Worm (Caenorhabditis elegans) whole organism, young adult: Measurements from ENCODE around the gene mut-15.

Source experiments
- B0261.1 ChIP-seq: sonication (generic microtip); optimal IDR thresholded peaks from 2 replicates; lab custom pipeline; 2016; ENCODE audit warnings: mild to moderate bottlenecking, missing genetic modification characterization, moderate library complexity, missing compliant biosample characterization
- D2030.7 ChIP-seq: fragments of 200-800 bp; sonication (Bioruptor generic); IDR thresholded peaks from 2 replicates; pipeline ENCODE4 v1.3.6; 2022; ENCODE audit warnings: missing genetic modification reagents, missing genetic modification characterization, missing compliant biosample characterization
- F49E8.2 ChIP-seq: sonication (generic microtip); optimal IDR thresholded peaks from 3 replicates; lab custom pipeline; 2017; ENCODE audit warnings: missing genetic modification characterization, mild to moderate bottlenecking, missing compliant biosample characterization, antibody characterized with exemption, moderate library complexity; ENCODE audit not compliant: insufficient read depth
- T26A5.8 ChIP-seq: sonication (generic microtip); optimal IDR thresholded peaks from 2 replicates; lab custom pipeline; 2016; ENCODE audit warnings: missing genetic modification characterization, missing compliant biosample characterization
- Y53G8AR.9 ChIP-seq: fragments of 200-800 bp; sonication (Bioruptor generic); conservative IDR thresholded peaks from 2 replicates; pipeline ENCODE4 v1.3.6; 2022; ENCODE audit warnings: missing genetic modification reagents, missing genetic modification characterization, missing compliant biosample characterization
- Y95B8A.8 ChIP-seq: fragments of 200-800 bp; sonication (Bioruptor generic); IDR thresholded peaks from 2 replicates; pipeline ENCODE4 v1.3.6; 2022; ENCODE audit warnings: missing genetic modification reagents, missing genetic modification characterization, missing compliant biosample characterization
- akir-1 ChIP-seq: fragments of 200-800 bp; sonication (Bioruptor generic); optimal IDR thresholded peaks from 2 replicates; lab custom pipeline; 2018; ENCODE audit warnings: mild to moderate bottlenecking, missing genetic modification characterization, moderate library complexity, missing compliant biosample characterization
- aptf-2 ChIP-seq: fragments of 200-800 bp; sonication (Bioruptor generic); conservative IDR thresholded peaks from 2 replicates; pipeline ENCODE4 v1.3.6; 2022; ENCODE audit warnings: missing genetic modification reagents, missing genetic modification characterization, missing compliant biosample characterization
- aptf-3 ChIP-seq: fragments of 200-800 bp; sonication (Bioruptor generic); IDR thresholded peaks from 2 replicates; pipeline ENCODE4 v1.3.6; 2022; ENCODE audit warnings: missing genetic modification characterization, missing compliant biosample characterization
- attf-3 ChIP-seq: fragments of 200-800 bp; sonication (Bioruptor generic); conservative IDR thresholded peaks from 2 replicates; pipeline ENCODE4 v1.3.6; 2022; ENCODE audit warnings: missing genetic modification reagents, missing genetic modification characterization, missing compliant biosample characterization
- bed-1 ChIP-seq: fragments of 200-800 bp; sonication (Bioruptor generic); IDR thresholded peaks from 2 replicates; pipeline ENCODE4 v1.3.6; 2022; ENCODE audit warnings: missing genetic modification reagents, missing genetic modification characterization, missing compliant biosample characterization
- ceh-100 ChIP-seq: fragments of 200-800 bp; sonication (Bioruptor generic); IDR thresholded peaks from 2 replicates; pipeline ENCODE4 v1.3.6; 2022; ENCODE audit warnings: missing genetic modification reagents, missing genetic modification characterization, missing compliant biosample characterization
- ceh-79 ChIP-seq: sonication (generic microtip); optimal IDR thresholded peaks from 2 replicates; lab custom pipeline; 2017; ENCODE audit warnings: mild to moderate bottlenecking, missing genetic modification characterization, missing compliant biosample characterization
- chd-7 ChIP-seq: sonication (generic microtip); optimal IDR thresholded peaks from 2 replicates; lab custom pipeline; 2016; ENCODE audit warnings: mild to moderate bottlenecking, missing genetic modification characterization, moderate library complexity, missing compliant biosample characterization
- dpl-1 ChIP-seq: fragments of 150-350 bp; optimal IDR thresholded peaks from 2 replicates; lab custom pipeline; 2014; ENCODE audit warnings: missing biosample characterization, missing genetic modification reagents, missing genetic modification characterization
- efl-1 ChIP-seq: fragments of 150-350 bp; optimal IDR thresholded peaks from 2 replicates; lab custom pipeline; 2014; ENCODE audit warnings: missing biosample characterization, missing genetic modification reagents, missing genetic modification characterization
- egrh-3 ChIP-seq: fragments of 200-800 bp; sonication (Bioruptor generic); IDR thresholded peaks from 2 replicates; pipeline ENCODE4 v1.3.6; 2022; ENCODE audit warnings: missing genetic modification reagents, missing genetic modification characterization, missing compliant biosample characterization
- ekl-4 ChIP-seq: fragments of 200-800 bp; sonication (Bioruptor generic); IDR thresholded peaks from 2 replicates; pipeline ENCODE4 v1.3.6; 2022; ENCODE audit warnings: missing genetic modification reagents, missing genetic modification characterization, missing compliant biosample characterization
- ets-4 ChIP-seq: fragments of 200-800 bp; sonication (Bioruptor generic); optimal IDR thresholded peaks from 2 replicates; lab custom pipeline; 2018; ENCODE audit warnings: mild to moderate bottlenecking, missing genetic modification characterization, missing compliant biosample characterization
- gei-17 ChIP-seq: fragments of 200-800 bp; sonication (Bioruptor generic); optimal IDR thresholded peaks from 2 replicates; lab custom pipeline; 2018; ENCODE audit warnings: mild to moderate bottlenecking, missing genetic modification characterization, missing compliant biosample characterization
- hlh-12 ChIP-seq: sonication (generic microtip); optimal IDR thresholded peaks from 2 replicates; lab custom pipeline; 2016; ENCODE audit warnings: missing genetic modification characterization, missing compliant biosample characterization
- hlh-26 ChIP-seq: fragments of 200-800 bp; sonication (Bioruptor generic); conservative IDR thresholded peaks from 2 replicates; pipeline ENCODE4 v1.3.6; 2022; ENCODE audit warnings: missing genetic modification reagents, missing genetic modification characterization, missing compliant biosample characterization
- hmg-1.2 ChIP-seq: fragments of 200-800 bp; sonication (Bioruptor generic); IDR thresholded peaks from 2 replicates; pipeline ENCODE4 v1.3.6; 2022; ENCODE audit warnings: missing genetic modification reagents, missing genetic modification characterization, missing compliant biosample characterization
- hrde-1 ChIP-seq: sonication (generic microtip); optimal IDR thresholded peaks from 2 replicates; lab custom pipeline; 2016; ENCODE audit warnings: missing genetic modification characterization, mild to moderate bottlenecking, missing compliant biosample characterization, moderate library complexity, missing genotype, missing genetic modification reagents, borderline replicate concordance
- hsf-1 ChIP-seq: fragments of 200-800 bp; sonication (Bioruptor generic); IDR thresholded peaks from 2 replicates; pipeline ENCODE4 v1.3.6; 2022; ENCODE audit warnings: missing genetic modification reagents, missing genetic modification characterization, missing compliant biosample characterization
- lag-1 ChIP-seq: fragments of 200-800 bp; sonication (Bioruptor generic); IDR thresholded peaks from 2 replicates; pipeline ENCODE4 v1.3.6; 2022; ENCODE audit warnings: missing genetic modification reagents, missing genetic modification characterization, missing compliant biosample characterization
- lin-54 ChIP-seq: fragments of 200-800 bp; sonication (Bioruptor generic); optimal IDR thresholded peaks from 2 replicates; lab custom pipeline; 2018; ENCODE audit warnings: mild to moderate bottlenecking, missing genetic modification characterization, missing compliant biosample characterization
- lsl-1 ChIP-seq: fragments of 200-800 bp; sonication (Bioruptor generic); optimal IDR thresholded peaks from 2 replicates; lab custom pipeline; 2018; ENCODE audit warnings: mild to moderate bottlenecking, missing genetic modification characterization, moderate library complexity, missing compliant biosample characterization
- madf-3 ChIP-seq: fragments of 200-800 bp; sonication (Bioruptor generic); IDR thresholded peaks from 2 replicates; pipeline ENCODE4 v1.3.6; 2022; ENCODE audit warnings: missing genetic modification reagents, missing genetic modification characterization, missing compliant biosample characterization
- madf-6 ChIP-seq: fragments of 200-800 bp; sonication (Bioruptor generic); IDR thresholded peaks from 2 replicates; pipeline ENCODE4 v1.3.6; 2022; ENCODE audit warnings: missing genetic modification reagents, missing genetic modification characterization, missing compliant biosample characterization
- mcd-1 ChIP-seq: fragments of 200-800 bp; sonication (Bioruptor generic); IDR thresholded peaks from 2 replicates; pipeline ENCODE4 v1.3.6; 2022; ENCODE audit warnings: missing genetic modification reagents, missing genetic modification characterization, missing compliant biosample characterization
- mel-28 ChIP-seq: sonication (generic microtip); optimal IDR thresholded peaks from 2 replicates; lab custom pipeline; 2016; ENCODE audit warnings: borderline replicate concordance, mild to moderate bottlenecking, missing genetic modification characterization, missing compliant biosample characterization
- mes-4 ChIP-seq: sonication (generic microtip); optimal IDR thresholded peaks from 2 replicates; lab custom pipeline; 2016; ENCODE audit warnings: missing genotype, missing genetic modification characterization, missing compliant biosample characterization
- mxl-1 ChIP-seq: sonication (generic microtip); optimal IDR thresholded peaks from 2 replicates; lab custom pipeline; 2016; ENCODE audit warnings: missing genetic modification characterization, missing compliant biosample characterization
- nfya-1 ChIP-seq: sonication (generic microtip); optimal IDR thresholded peaks from 2 replicates; lab custom pipeline; 2017; ENCODE audit warnings: antibody characterized with exemption, missing compliant biosample characterization, missing genetic modification characterization, borderline replicate concordance; ENCODE audit not compliant: insufficient read depth
- nfyb-1 ChIP-seq: fragments of 200-800 bp; sonication (Bioruptor generic); IDR thresholded peaks from 2 replicates; pipeline ENCODE4 v1.3.6; 2022; ENCODE audit warnings: missing genetic modification reagents, missing genetic modification characterization, missing compliant biosample characterization
- nhr-179 ChIP-seq: sonication (generic microtip); optimal IDR thresholded peaks from 2 replicates; lab custom pipeline; 2016; ENCODE audit warnings: mild to moderate bottlenecking, missing genetic modification characterization, missing compliant biosample characterization
- nhr-80 ChIP-seq: sonication (generic microtip); optimal IDR thresholded peaks from 2 replicates; lab custom pipeline; 2016; ENCODE audit warnings: missing genetic modification characterization, missing compliant biosample characterization
- pbrm-1 ChIP-seq: fragments of 200-800 bp; sonication (Bioruptor generic); IDR thresholded peaks from 2 replicates; pipeline ENCODE4 v1.3.6; 2022; ENCODE audit warnings: missing genetic modification reagents, missing genetic modification characterization, missing compliant biosample characterization
- rec-8 ChIP-seq, 2 experiments: sonication (generic microtip); optimal IDR thresholded peaks; 2 replicates each; lab custom pipeline; 2016; ENCODE audit warnings: mild to moderate bottlenecking in 2 of 2, missing genetic modification characterization in 2 of 2, missing genetic modification reagents in 2 of 2, missing genotype in 2 of 2, missing biosample characterization in 1 of 2, missing compliant biosample characterization in 1 of 2, moderate library complexity in 1 of 2
- somi-1 ChIP-seq: fragments of 200-800 bp; sonication (Bioruptor generic); optimal IDR thresholded peaks from 2 replicates; lab custom pipeline; 2018; ENCODE audit warnings: mild to moderate bottlenecking, missing genetic modification characterization, missing compliant biosample characterization
- tbp1 ChIP-seq: fragments of 200-800 bp; sonication (Bioruptor generic); optimal IDR thresholded peaks from 2 replicates; lab custom pipeline; 2018; ENCODE audit warnings: mild to moderate bottlenecking, missing genetic modification characterization, missing compliant biosample characterization
- tlf-1 ChIP-seq: fragments of 200-800 bp; sonication (Bioruptor generic); optimal IDR thresholded peaks from 2 replicates; lab custom pipeline; 2018; ENCODE audit warnings: mild to moderate bottlenecking, missing genetic modification characterization, missing compliant biosample characterization
- unc-130 ChIP-seq: sonication (generic microtip); optimal IDR thresholded peaks from 2 replicates; lab custom pipeline; 2016; ENCODE audit warnings: missing genetic modification reagents, missing genetic modification characterization, missing compliant biosample characterization
- unc-62 ChIP-seq: fragments of 150-350 bp; optimal IDR thresholded peaks from 2 replicates; lab custom pipeline; 2014; ENCODE audit warnings: missing biosample characterization, missing genetic modification reagents, missing genetic modification characterization
- ztf-25 ChIP-seq: fragments of 200-800 bp; sonication (Bioruptor generic); IDR thresholded peaks from 2 replicates; pipeline ENCODE4 v1.3.6; 2022; ENCODE audit warnings: missing genetic modification reagents, missing genetic modification characterization, missing compliant biosample characterization
- ztf-3 ChIP-seq: fragments of 200-800 bp; sonication (Bioruptor generic); optimal IDR thresholded peaks from 2 replicates; lab custom pipeline; 2018; ENCODE audit warnings: mild to moderate bottlenecking, missing genetic modification characterization, missing compliant biosample characterization

The mut-15 gene

DNA sequence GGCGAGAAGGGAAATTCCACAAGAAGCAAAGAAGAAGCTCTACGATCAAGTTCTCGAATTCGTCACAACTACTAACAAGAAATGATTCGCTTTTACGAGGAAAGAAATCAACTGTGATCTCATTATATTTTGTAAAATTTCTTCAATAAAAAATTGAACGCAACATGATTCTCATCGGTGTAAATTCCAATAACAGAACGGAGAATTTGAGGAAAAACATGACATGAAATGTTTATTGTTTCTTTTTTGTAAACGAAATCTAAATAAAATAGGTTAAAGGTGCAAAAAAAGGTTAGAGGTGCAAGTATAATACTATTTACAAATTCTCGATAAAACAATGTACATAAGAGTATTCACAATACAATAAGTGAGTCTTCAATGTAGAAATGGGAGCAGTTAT is 10.9 kb upstream of the mut-15 start (continued):
- TF ChIP-seq lag-1 (GFP tag; lab: Robert Waterston, UW) (no peak), nfya-1 (tag; lab: Kevin White, UChicago) (no peak), hsf-1 (GFP tag; lab: Robert Waterston, UW) (peak; percentile 79), egrh-3 (GFP tag; lab: Robert Waterston, UW) (no peak), ztf-3 (GFP tag; lab: Kevin White, UChicago) (no peak), bed-1 (GFP tag; lab: Robert Waterston, UW) (no peak), rec-8 (tag; optimal IDR thresholded peaks at IDR 0.05; lab: Kevin White, UChicago) (no peak), somi-1 (GFP tag; lab: Kevin White, UChicago) (no peak), nhr-80 (tag; lab: Kevin White, UChicago) (no peak), hrde-1 (tag; lab: Kevin White, UChicago) (peak; percentile 89), unc-130 (GFP tag; lab: Kevin White, UChicago) (peak; percentile 65), ets-4 (no peak), madf-3 (GFP tag; lab: Robert Waterston, UW) (peak; percentile 48; the same call in 1 of the 2 replicates), efl-1 (GFP tag; lab: Kevin White, UChicago) (peak; percentile 6), mxl-1 (tag; lab: Kevin White, UChicago) (no peak), tlf-1 (no peak), F49E8.2 (peak; percentile 77), gei-17 (GFP tag; lab: Kevin White, UChicago) (no peak), dpl-1 (GFP tag; lab: Kevin White, UChicago) (no peak), akir-1 (GFP tag; lab: Kevin White, UChicago) (no peak), nfyb-1 (GFP tag; lab: Robert Waterston, UW) (no peak), hlh-26 (GFP tag; lab: Robert Waterston, UW) (no peak), ztf-25 (GFP tag; lab: Robert Waterston, UW) (no peak), B0261.1 (tag; lab: Kevin White, UChicago) (no peak), nhr-179 (tag; lab: Kevin White, UChicago) (no peak), Y53G8AR.9 (GFP tag; lab: Robert Waterston, UW) (peak; percentile 83; the same call in 1 of the 2 replicates), T26A5.8 (tag; lab: Kevin White, UChicago) (no peak), attf-3 (GFP tag; lab: Robert Waterston, UW) (no peak), mel-28 (tag; lab: Kevin White, UChicago) (no peak), mes-4 (tag; lab: Kevin White, UChicago) (no peak), chd-7 (no peak), unc-62 (GFP tag; lab: Kevin White, UChicago) (no peak), aptf-3 (GFP tag; lab: Robert Waterston, UW) (no peak), tbp1 (GFP tag; lab: Kevin White, UChicago) (peak; percentile 42), aptf-2 (GFP tag; lab: Robert Waterston, UW) (no peak)

DNA sequence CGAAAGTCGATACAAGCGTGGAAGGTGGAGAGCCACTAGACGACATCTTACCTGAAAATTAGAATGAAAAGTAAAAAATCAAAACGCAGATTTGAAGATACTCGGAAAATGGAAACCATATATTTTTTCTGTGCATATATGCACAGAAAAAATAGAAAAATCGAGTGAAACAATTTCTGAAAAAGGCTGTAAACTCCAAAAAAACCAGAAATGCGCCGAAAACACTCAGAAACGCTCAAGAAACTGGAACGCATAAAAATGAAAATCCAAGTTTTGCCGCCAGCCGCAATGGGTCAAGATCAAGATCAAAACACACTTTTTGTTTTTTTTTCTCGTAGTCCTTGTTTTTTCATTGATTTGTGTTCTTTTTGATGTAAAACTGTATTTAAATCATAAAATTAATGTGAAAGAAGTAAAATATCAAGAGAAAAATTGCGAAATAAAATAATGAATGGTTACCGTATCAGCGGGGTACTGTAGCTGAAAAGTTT is 9.7 kb upstream of the mut-15 start, which contains the start of gene T01C3.3:
T01C3.3 (minus strand) TSS at position 51 of the 491 bp plus-strand sequence.
- TF ChIP-seq attf-3 (GFP tag; lab: Robert Waterston, UW) (peak; percentile 60), madf-3 (GFP tag; lab: Robert Waterston, UW) (peak; percentile 78; the same call in 1 of the 2 replicates), D2030.7 (GFP tag; lab: Robert Waterston, UW) (peak; percentile 89), efl-1 (GFP tag; lab: Kevin White, UChicago) (peak; percentile 98), F49E8.2 (peak; percentile 42), hsf-1 (GFP tag; lab: Robert Waterston, UW) (peak; percentile 86), tlf-1 (peak; percentile 54), ceh-100 (0 out of 2 replicates have a peak, but pooled peaks have one; percentile 32), ekl-4 (GFP tag; lab: Robert Waterston, UW) (0 out of 2 replicates have a peak, but pooled peaks have one; percentile 33), ceh-79 (no peak), lin-54 (GFP tag; lab: Kevin White, UChicago) (peak; percentile 52), hmg-1.2 (GFP tag; lab: Robert Waterston, UW) (peak; percentile 52), hlh-12 (tag; lab: Kevin White, UChicago) (no peak), lsl-1 (GFP tag; lab: Kevin White, UChicago) (peak; percentile 91), tbp1 (GFP tag; lab: Kevin White, UChicago) (peak; percentile 32), pbrm-1 (GFP tag; lab: Robert Waterston, UW) (0 out of 2 replicates have a peak, but pooled peaks have one; percentile 35), dpl-1 (GFP tag; lab: Kevin White, UChicago) (peak; percentile 93), mcd-1 (peak; percentile 50), Y95B8A.8 (GFP tag; lab: Robert Waterston, UW) (peak; percentile 51; the same call in 1 of the 2 replicates), madf-6 (GFP tag; lab: Robert Waterston, UW) (peak; percentile 96)
